Fruit fly (Drosophila melanogaster) whole organism, embryonic: ENCODE measurements around the gene Megf8.

Source experiments
- Atf-2 ChIP-seq: fragments of 200-800 bp; sonication (Bioruptor generic); optimal IDR thresholded peaks from 2 replicates; lab custom pipeline; 2016; ENCODE audit warnings: missing biosample characterization, missing genetic modification characterization
- Bteb2 ChIP-seq: fragments of 200-800 bp; sonication (Bioruptor generic); optimal IDR thresholded peaks from 2 replicates; lab custom pipeline; 2016; ENCODE audit warnings: missing biosample characterization, missing genetic modification characterization
- CG10366 ChIP-seq: fragments of 200-800 bp; sonication (Bioruptor generic); IDR thresholded peaks from 2 replicates; pipeline ENCODE4 v1.3.6; 2022; ENCODE audit warnings: missing biosample characterization, missing genetic modification characterization
- CG10431 ChIP-seq: fragments of 200-800 bp; sonication (Bioruptor generic); optimal IDR thresholded peaks from 3 replicates; lab custom pipeline; 2018; ENCODE audit warnings: missing biosample characterization, mild to moderate bottlenecking, missing genetic modification characterization
- CG10565 ChIP-seq: fragments of 200-800 bp; sonication (Bioruptor generic); optimal IDR thresholded peaks from 3 replicates; lab custom pipeline; 2016; ENCODE audit warnings: missing biosample characterization, mild to moderate bottlenecking, missing genetic modification characterization
- CG12219 ChIP-seq: fragments of 200-800 bp; sonication (Bioruptor generic); optimal IDR thresholded peaks from 3 replicates; lab custom pipeline; 2018; ENCODE audit warnings: missing biosample characterization, mild to moderate bottlenecking, missing genetic modification characterization
- CG14710 ChIP-seq: fragments of 200-800 bp; sonication (Bioruptor generic); optimal IDR thresholded peaks from 3 replicates; lab custom pipeline; 2019; ENCODE audit warnings: missing biosample characterization, mild to moderate bottlenecking, missing genetic modification characterization, moderate library complexity
- CG15011 ChIP-seq: fragments of 200-800 bp; sonication (Bioruptor generic); optimal IDR thresholded peaks from 3 replicates; lab custom pipeline; 2018; ENCODE audit warnings: missing biosample characterization, mild to moderate bottlenecking, missing genetic modification characterization
- CG1603 ChIP-seq: fragments of 200-800 bp; sonication (Bioruptor generic); optimal IDR thresholded peaks from 2 replicates; lab custom pipeline; 2019; ENCODE audit warnings: missing biosample characterization, mild to moderate bottlenecking, missing genetic modification characterization, moderate library complexity
- CG17829 ChIP-seq: fragments of 200-800 bp; optimal IDR thresholded peaks from 2 replicates; lab custom pipeline; 2019; ENCODE audit warnings: missing biosample characterization, mild to moderate bottlenecking, missing genetic modification characterization, moderate library complexity
- CG33557 ChIP-seq: fragments of 200-800 bp; sonication (Bioruptor generic); optimal IDR thresholded peaks from 2 replicates; lab custom pipeline; 2019; ENCODE audit warnings: missing biosample characterization, mild to moderate bottlenecking, missing genetic modification characterization, moderate library complexity
- CG4424 ChIP-seq: fragments of 200-800 bp; sonication (Bioruptor generic); optimal IDR thresholded peaks from 3 replicates; lab custom pipeline; 2016; ENCODE audit warnings: missing biosample characterization, missing genetic modification characterization
- CG5245 ChIP-seq: fragments of 200-800 bp; sonication (Bioruptor generic); optimal IDR thresholded peaks from 3 replicates; lab custom pipeline; 2016; ENCODE audit warnings: missing biosample characterization, missing genetic modification characterization
- CG6254 ChIP-seq: fragments of 200-800 bp; sonication (Bioruptor generic); optimal IDR thresholded peaks from 3 replicates; lab custom pipeline; 2017; ENCODE audit warnings: mild to moderate bottlenecking, missing biosample characterization, missing genetic modification reagents, missing genetic modification characterization
- CG6683 ChIP-seq: fragments of 200-800 bp; sonication (Bioruptor generic); optimal IDR thresholded peaks from 2 replicates; lab custom pipeline; 2017; ENCODE audit warnings: missing biosample characterization, mild to moderate bottlenecking, missing genetic modification characterization, missing genetic modification reagents
- CG8359 ChIP-seq: fragments of 200-800 bp; sonication (Bioruptor generic); optimal IDR thresholded peaks from 2 replicates; lab custom pipeline; 2017; ENCODE audit warnings: missing biosample characterization, mild to moderate bottlenecking, missing genetic modification characterization, borderline replicate concordance
- CG9609 ChIP-seq: fragments of 200-800 bp; sonication (Bioruptor generic); optimal IDR thresholded peaks from 3 replicates; lab custom pipeline; 2016; ENCODE audit warnings: missing biosample characterization, missing genetic modification characterization
- D19A ChIP-seq: fragments of 200-800 bp; optimal IDR thresholded peaks from 3 replicates; lab custom pipeline; 2019; ENCODE audit warnings: missing biosample characterization, mild to moderate bottlenecking, missing genetic modification characterization, moderate library complexity
- Dref ChIP-seq: fragments of 200-800 bp; sonication (Bioruptor generic); IDR thresholded peaks from 2 replicates; pipeline ENCODE4 v1.3.6; 2022; ENCODE audit warnings: missing biosample characterization, missing genetic modification characterization
- H15 ChIP-seq: fragments of 200-800 bp; sonication (Bioruptor generic); IDR thresholded peaks from 3 replicates; pipeline ENCODE4 v1.3.6; 2022; ENCODE audit warnings: missing biosample characterization, missing genetic modification characterization
- MESR4 ChIP-seq: fragments of 200-800 bp; sonication (Bioruptor generic); optimal IDR thresholded peaks from 2 replicates; lab custom pipeline; 2018; ENCODE audit warnings: missing biosample characterization, mild to moderate bottlenecking, missing genetic modification characterization, moderate library complexity
- MTF-1 ChIP-seq: fragments of 200-800 bp; sonication (Bioruptor generic); optimal IDR thresholded peaks from 2 replicates; lab custom pipeline; 2018; ENCODE audit warnings: missing biosample characterization, mild to moderate bottlenecking, missing genetic modification characterization, borderline replicate concordance
- Mad ChIP-seq: fragments of 200-800 bp; sonication (Bioruptor generic); optimal IDR thresholded peaks from 2 replicates; lab custom pipeline; 2016; ENCODE audit warnings: missing biosample characterization, missing genetic modification characterization
- Myb ChIP-seq: fragments of 200-800 bp; sonication (Bioruptor generic); optimal IDR thresholded peaks from 2 replicates; lab custom pipeline; 2016; ENCODE audit warnings: missing biosample characterization, missing genetic modification characterization
- Six4 ChIP-seq: fragments of 200-800 bp; sonication (Bioruptor generic); optimal IDR thresholded peaks from 2 replicates; lab custom pipeline; 2016; ENCODE audit warnings: missing biosample characterization, missing genetic modification characterization
- Sry-β ChIP-seq: fragments of 200-800 bp; sonication (Bioruptor generic); optimal IDR thresholded peaks from 2 replicates; lab custom pipeline; 2018; ENCODE audit warnings: missing biosample characterization, mild to moderate bottlenecking, missing genetic modification characterization, moderate library complexity
- TFAM ChIP-seq: fragments of 200-800 bp; sonication (Bioruptor generic); optimal IDR thresholded peaks from 2 replicates; lab custom pipeline; 2017; ENCODE audit warnings: missing biosample characterization, missing genetic modification characterization, inconsistent platforms
- Xrp1 ChIP-seq: fragments of 200-800 bp; sonication (Bioruptor generic); IDR thresholded peaks from 2 replicates; pipeline ENCODE4 v1.3.6; 2022; ENCODE audit warnings: missing biosample characterization, missing genetic modification characterization
- YL-1 ChIP-seq: fragments of 200-800 bp; sonication (Bioruptor generic); optimal IDR thresholded peaks from 3 replicates; lab custom pipeline; 2017; ENCODE audit warnings: missing biosample characterization, mild to moderate bottlenecking, missing genetic modification characterization
- al ChIP-seq: fragments of 200-800 bp; sonication (Bioruptor generic); IDR thresholded peaks from 2 replicates; pipeline ENCODE4 v1.3.6; 2022; ENCODE audit warnings: missing biosample characterization, missing genetic modification characterization
- amos ChIP-seq: fragments of 200-800 bp; sonication (Bioruptor generic); IDR thresholded peaks from 2 replicates; pipeline ENCODE4 v1.3.6; 2022; ENCODE audit warnings: missing biosample characterization, missing genetic modification characterization; ENCODE audit not compliant: partially characterized antibody
- ato ChIP-seq: fragments of 200-800 bp; sonication (Bioruptor generic); IDR thresholded peaks from 2 replicates; pipeline ENCODE4 v1.3.6; 2022; ENCODE audit warnings: missing biosample characterization, missing genetic modification characterization; ENCODE audit not compliant: partially characterized antibody
- chif ChIP-seq, 2 experiments: fragments of 200-800 bp; sonication (Bioruptor generic); optimal IDR thresholded peaks; 3 replicates each; lab custom pipeline; 2016; ENCODE audit warnings: missing biosample characterization in 2 of 2, missing genetic modification characterization in 2 of 2
- corto ChIP-seq: fragments of 200-800 bp; sonication (Bioruptor generic); optimal IDR thresholded peaks from 2 replicates; lab custom pipeline; 2016; ENCODE audit warnings: missing biosample characterization, mild to moderate bottlenecking, missing genetic modification characterization, moderate library complexity
- esg ChIP-seq: fragments of 200-800 bp; sonication (Bioruptor generic); conservative IDR thresholded peaks from 2 replicates; pipeline ENCODE4 v1.3.6; 2022; ENCODE audit warnings: missing biosample characterization, missing genetic modification characterization
- hb ChIP-seq: fragments of 200-800 bp; sonication (Bioruptor generic); IDR thresholded peaks from 3 replicates; pipeline ENCODE4 v1.3.6; 2022; ENCODE audit warnings: missing biosample characterization, missing genetic modification characterization; ENCODE audit not compliant: partially characterized antibody
- insv ChIP-seq, 2 experiments: fragments of 200-800 bp; sonication (Bioruptor generic); optimal IDR thresholded peaks; 3 replicates each; lab custom pipeline; 2016 to 2018; ENCODE audit warnings: missing biosample characterization in 2 of 2, missing genetic modification characterization in 2 of 2
- lilli ChIP-seq: fragments of 200-800 bp; sonication (Bioruptor generic); optimal IDR thresholded peaks from 3 replicates; lab custom pipeline; 2016; ENCODE audit warnings: missing biosample characterization, missing genetic modification characterization
- p53 ChIP-seq: fragments of 200-800 bp; sonication (Bioruptor generic); optimal IDR thresholded peaks from 2 replicates; lab custom pipeline; 2016; ENCODE audit warnings: missing biosample characterization, missing genetic modification characterization
- pan ChIP-seq, 4 experiments: fragments of >200 bp in 3 of 4; fragments of 200-800 bp in 1 of 4; sonication (Bioruptor generic) in 1 of 4; optimal IDR thresholded peaks in 3 of 4; IDR thresholded peaks in 1 of 4; 2 replicates each; pipeline versions ENCODE4 v1.3.6 to Lab custom; 2017 to 2022; ENCODE audit warnings: missing biosample characterization in 2 of 4, missing genetic modification characterization in 2 of 4, mixed read lengths in 1 of 4
- sens ChIP-seq: fragments of 200-800 bp; sonication (Bioruptor generic); peaks from one replicate; lab custom pipeline; 2016; ENCODE audit warnings: missing biosample characterization, missing genetic modification characterization
- sna ChIP-seq: fragments of 200-800 bp; sonication (Bioruptor generic); IDR thresholded peaks from 2 replicates; pipeline ENCODE4 v1.3.6; 2022; ENCODE audit warnings: missing biosample characterization, missing genetic modification characterization; ENCODE audit not compliant: partially characterized antibody
- so ChIP-seq: fragments of 200-800 bp; sonication (Bioruptor generic); IDR thresholded peaks from 3 replicates; pipeline ENCODE4 v1.3.6; 2022; ENCODE audit warnings: missing biosample characterization, missing genetic modification characterization
- sug ChIP-seq: fragments of 200-800 bp; optimal IDR thresholded peaks from 2 replicates; lab custom pipeline; 2019; ENCODE audit warnings: missing biosample characterization, mild to moderate bottlenecking, missing genetic modification characterization, moderate library complexity
- tgo ChIP-seq: fragments of 200-800 bp; sonication (Bioruptor generic); IDR thresholded peaks from 3 replicates; pipeline ENCODE4 v1.3.6; 2022; ENCODE audit warnings: missing biosample characterization, missing genetic modification characterization
- toy ChIP-seq: fragments of 200-800 bp; sonication (Bioruptor generic); IDR thresholded peaks from 2 replicates; pipeline ENCODE4 v1.3.6; 2022; ENCODE audit warnings: missing biosample characterization, missing genetic modification characterization
- vvl ChIP-seq: fragments of 200-800 bp; sonication (Bioruptor generic); IDR thresholded peaks from 2 replicates; pipeline ENCODE4 v1.3.6; 2022; ENCODE audit warnings: missing biosample characterization, missing genetic modification characterization
- wek ChIP-seq: fragments of 200-800 bp; sonication (Bioruptor generic); optimal IDR thresholded peaks from 3 replicates; lab custom pipeline; 2018; ENCODE audit warnings: missing biosample characterization, mild to moderate bottlenecking, missing genetic modification characterization, moderate library complexity

Megf8 gene

dm6 chr2L:8083427-8084295 lies 40.4 kb downstream of the Megf8 start (continued):
- TF ChIP-seq CG14710 (tag; lab: Kevin White, UChicago) (no peak), H15 (GFP tag; lab: Robert Waterston, UW) (no peak), MESR4 (GFP tag; lab: Kevin White, UChicago) (peak; percentile 93), CG5245 (GFP tag; lab: Kevin White, UChicago) (no peak), CG4424 (GFP tag; lab: Kevin White, UChicago) (no peak), CG6254 (no peak), Sry-β (GFP tag; lab: Kevin White, UChicago) (no peak), CG10565 (no peak), CG9609 (GFP tag; lab: Kevin White, UChicago) (no peak), so (GFP tag; lab: Robert Waterston, UW) (peak; percentile 43; the same call in 1 of the 3 replicates), YL-1 (GFP tag; lab: Kevin White, UChicago) (peak; percentile 68), al (no peak), p53 (GFP tag; lab: Kevin White, UChicago) (no peak), MTF-1 (GFP tag; lab: Kevin White, UChicago) (peak; percentile 9), vvl (GFP tag; lab: Robert Waterston, UW) (0 out of 2 replicates have a peak, but pooled peaks have one; percentile 24), tgo (GFP tag; lab: Robert Waterston, UW) (no peak), corto (no peak), sens (GFP tag; lab: Kevin White, UChicago) (peak; percentile 70), CG10431 (GFP tag; lab: Kevin White, UChicago) (no peak), chif (GFP tag; optimal IDR thresholded peaks at IDR 0.05; lab: Kevin White, UChicago) (no peak), insv (GFP tag; optimal IDR thresholded peaks at IDR 0.05; lab: Kevin White, UChicago) (no peak), hb (no peak), CG12219 (GFP tag; lab: Kevin White, UChicago) (no peak), CG17829 (tag; lab: Kevin White, UChicago) (peak; percentile 13), Bteb2 (GFP tag; lab: Kevin White, UChicago) (no peak), Myb (GFP tag; lab: Kevin White, UChicago) (no peak), Dref (GFP tag; lab: Robert Waterston, UW) (no peak), CG1603 (tag; lab: Kevin White, UChicago) (peak; percentile 13), amos (GFP tag; lab: Robert Waterston, UW) (no peak; the same call in 1 of the 2 replicates), lilli (GFP tag; lab: Kevin White, UChicago) (no peak), sug (tag; lab: Kevin White, UChicago) (no peak), esg (GFP tag; lab: Robert Waterston, UW) (no peak), sna (no peak), CG6683 (no peak), D19A (peak; percentile 16), wek (GFP tag; lab: Kevin White, UChicago) (no peak), Xrp1 (no peak), TFAM (no peak), CG10366 (no peak), Atf-2 (GFP tag; lab: Kevin White, UChicago) (no peak), Six4 (no peak), CG15011 (GFP tag; lab: Kevin White, UChicago) (no peak), Mad (no peak), toy (GFP tag; lab: Robert Waterston, UW) (no peak), CG33557 (GFP tag; lab: Kevin White, UChicago) (no peak), CG8359 (GFP tag; lab: Kevin White, UChicago) (no peak), ato (GFP tag; lab: Robert Waterston, UW) (no peak), pan (optimal IDR thresholded peaks at IDR 0.05; lab: Kevin White, UChicago) (no peak), pan (GFP tag; optimal IDR thresholded peaks at IDR 0.05 in 1 of 2, IDR thresholded peaks at IDR 0.05 in 1 of 2) (no peak)
